Fruit fly (Drosophila melanogaster) whole organism, larva: ENCODE data around the gene CG42494.

ENCODE experiments used
- noc ChIP-seq: fragments of 200-800 bp; sonication (Bioruptor generic); optimal IDR thresholded peaks from 3 replicates; lab custom pipeline; 2019; ENCODE audit warnings: missing biosample characterization, mild to moderate bottlenecking, missing genetic modification characterization, moderate library complexity

CG42494 gene

dm6 chr3L:3184104-3184503 is at the start of gene CG42494:
Gene CG42494 (plus strand): TSS chr3L:3184404.
- no peak for TF ChIP-seq noc (tag; lab: Kevin White, UChicago)

dm6 chr3L:3141411-3141810 is 42.8 kb upstream of the CG42494 start:
- TF ChIP-seq noc (tag; lab: Kevin White, UChicago) = no peak

dm6 chr3L:3142516-3143382 is 41.5 kb upstream of the CG42494 start:
- no peak for TF ChIP-seq noc (tag; lab: Kevin White, UChicago)

dm6 chr3L:3143383-3143962 is 40.7 kb upstream of the CG42494 start, which contains the start of the genes CG11537 and Alg2:
Gene CG11537 (minus strand): TSS chr3L:3143457.
Gene Alg2 (plus strand): TSS chr3L:3143808.
- TF ChIP-seq noc (tag; lab: Kevin White, UChicago) = no peak

- peak; percentile 37 for TF ChIP-seq noc (tag; lab: Kevin White, UChicago)
Observed at dm6 chr3L:3148125-3149059, 35.8 kb upstream of the CG42494 start, which contains the start of the genes Usp5 and BtbVII. Gene Usp5 (minus strand): TSS chr3L:3148358. Gene BtbVII (plus strand): TSS chr3L:3148646.

- peak; percentile 60 for TF ChIP-seq noc (tag; lab: Kevin White, UChicago)
Observed at dm6 chr3L:3149060-3149872, 34.9 kb upstream of the CG42494 start.

- TF ChIP-seq noc (tag; lab: Kevin White, UChicago) = no peak
Observed at dm6 chr3L:3150376-3150775, 33.8 kb upstream of the CG42494 start.

dm6 chr3L:3157651-3158050 is 26.6 kb upstream of the CG42494 start:
- TF ChIP-seq noc (tag; lab: Kevin White, UChicago) = no peak

- TF ChIP-seq noc (tag; lab: Kevin White, UChicago) = no peak
Observed at dm6 chr3L:3159309-3160194, 24.7 kb upstream of the CG42494 start, which contains the start of the genes ND-30 and CG15812. Gene ND-30 (minus strand): TSS chr3L:3159578. Gene CG15812 (plus strand): TSS chr3L:3159991.

dm6 chr3L:3161968-3162367 is 22.2 kb upstream of the CG42494 start, which contains the start of gene rasp:
Gene rasp (plus strand): TSS chr3L:3162180.
- TF ChIP-seq noc (tag; lab: Kevin White, UChicago) = no peak

- TF ChIP-seq noc (tag; lab: Kevin White, UChicago) = no peak
Observed at dm6 chr3L:3162584-3162983, 21.6 kb upstream of the CG42494 start.

dm6 chr3L:3164951-3165350 is 19.3 kb upstream of the CG42494 start, which contains the start of gene CG32280:
Gene CG32280 (plus strand): TSS chr3L:3165181.
- peak; percentile 36 for TF ChIP-seq noc (tag; lab: Kevin White, UChicago)

dm6 chr3L:3165399-3165798 is 18.8 kb upstream of the CG42494 start:
- no peak for TF ChIP-seq noc (tag; lab: Kevin White, UChicago)
